Worm (Caenorhabditis elegans) whole organism, young adult: ENCODE measurements around the gene T10D4.1.
"Not testable (repeated sequence)": the region's sequence is repeated elsewhere in the genome, so short reads cannot be mapped to it uniquely, and the experiment has no call there.

Experiments used
- B0035.1 ChIP-seq: sonication (generic microtip); optimal IDR thresholded peaks from 2 replicates; lab custom pipeline; 2016; ENCODE audit warnings: missing genetic modification characterization, mild to moderate bottlenecking, missing compliant biosample characterization, missing genotype, missing genetic modification reagents
- C06A6.2 ChIP-seq: fragments of 200-800 bp; sonication (Bioruptor generic); conservative IDR thresholded peaks from 2 replicates; pipeline ENCODE4 v1.3.6; 2022; ENCODE audit warnings: missing genetic modification characterization, missing compliant biosample characterization
- F37B4.10 ChIP-seq: fragments of 200-800 bp; sonication (Bioruptor generic); IDR thresholded peaks from 2 replicates; pipeline ENCODE4 v1.3.6; 2022; ENCODE audit warnings: missing genetic modification characterization, missing compliant biosample characterization
- F39B2.1 ChIP-seq: fragments of 200-800 bp; sonication (Bioruptor generic); IDR thresholded peaks from 2 replicates; pipeline ENCODE4 v1.3.6; 2022; ENCODE audit warnings: missing genetic modification reagents, missing genetic modification characterization, missing compliant biosample characterization
- F49E8.2 ChIP-seq: sonication (generic microtip); optimal IDR thresholded peaks from 3 replicates; lab custom pipeline; 2017; ENCODE audit warnings: missing genetic modification characterization, mild to moderate bottlenecking, missing compliant biosample characterization, antibody characterized with exemption, moderate library complexity; ENCODE audit not compliant: insufficient read depth
- F55B11.4 ChIP-seq: sonication (generic microtip); optimal IDR thresholded peaks from 2 replicates; lab custom pipeline; 2016; ENCODE audit warnings: missing compliant biosample characterization, missing genetic modification characterization, borderline replicate concordance; ENCODE audit not compliant: insufficient read depth
- F57C9.4 ChIP-seq: sonication (generic microtip); optimal IDR thresholded peaks from 2 replicates; lab custom pipeline; 2017; ENCODE audit warnings: mild to moderate bottlenecking, missing genetic modification characterization, missing compliant biosample characterization
- T26A5.8 ChIP-seq: sonication (generic microtip); optimal IDR thresholded peaks from 2 replicates; lab custom pipeline; 2016; ENCODE audit warnings: missing genetic modification characterization, missing compliant biosample characterization
- Y53G8AR.9 ChIP-seq: fragments of 200-800 bp; sonication (Bioruptor generic); conservative IDR thresholded peaks from 2 replicates; pipeline ENCODE4 v1.3.6; 2022; ENCODE audit warnings: missing genetic modification reagents, missing genetic modification characterization, missing compliant biosample characterization
- Y56A3A.18 ChIP-seq: fragments of 200-800 bp; sonication (Bioruptor generic); IDR thresholded peaks from 2 replicates; pipeline ENCODE4 v1.3.6; 2022; ENCODE audit warnings: missing genetic modification reagents, missing genetic modification characterization, missing compliant biosample characterization
- ZK185.1 ChIP-seq: sonication (generic microtip); optimal IDR thresholded peaks from 2 replicates; lab custom pipeline; 2016; ENCODE audit warnings: mild to moderate bottlenecking, missing genetic modification characterization, missing compliant biosample characterization; ENCODE audit not compliant: poor library complexity, severe bottlenecking
- aptf-2 ChIP-seq: fragments of 200-800 bp; sonication (Bioruptor generic); conservative IDR thresholded peaks from 2 replicates; pipeline ENCODE4 v1.3.6; 2022; ENCODE audit warnings: missing genetic modification reagents, missing genetic modification characterization, missing compliant biosample characterization
- athp-1 ChIP-seq: sonication (generic microtip); optimal IDR thresholded peaks from 2 replicates; lab custom pipeline; 2017; ENCODE audit warnings: mild to moderate bottlenecking, missing genetic modification characterization, missing compliant biosample characterization
- attf-5 ChIP-seq: fragments of 200-800 bp; sonication (Bioruptor generic); optimal IDR thresholded peaks from 2 replicates; lab custom pipeline; 2018; ENCODE audit warnings: mild to moderate bottlenecking, missing genetic modification characterization, missing compliant biosample characterization
- bed-1 ChIP-seq: fragments of 200-800 bp; sonication (Bioruptor generic); IDR thresholded peaks from 2 replicates; pipeline ENCODE4 v1.3.6; 2022; ENCODE audit warnings: missing genetic modification reagents, missing genetic modification characterization, missing compliant biosample characterization
- cebp-1 ChIP-seq, 2 experiments: fragments of 200-800 bp in 1 of 2; sonication (Bioruptor generic) in 1 of 2; sonication (generic microtip) in 1 of 2; IDR thresholded peaks in 1 of 2; optimal IDR thresholded peaks in 1 of 2; 2 replicates each; pipeline versions ENCODE4 v1.3.6 to Lab custom; 2017 to 2022; ENCODE audit warnings: missing compliant biosample characterization in 2 of 2, missing genetic modification characterization in 2 of 2, mild to moderate bottlenecking in 1 of 2, missing genetic modification reagents in 1 of 2, moderate library complexity in 1 of 2
- ceh-100 ChIP-seq: fragments of 200-800 bp; sonication (Bioruptor generic); IDR thresholded peaks from 2 replicates; pipeline ENCODE4 v1.3.6; 2022; ENCODE audit warnings: missing genetic modification reagents, missing genetic modification characterization, missing compliant biosample characterization
- ceh-58 ChIP-seq: fragments of 200-800 bp; sonication (Bioruptor generic); IDR thresholded peaks from 2 replicates; pipeline ENCODE4 v1.3.6; 2022; ENCODE audit warnings: missing genetic modification characterization, missing compliant biosample characterization
- ceh-79 ChIP-seq: sonication (generic microtip); optimal IDR thresholded peaks from 2 replicates; lab custom pipeline; 2017; ENCODE audit warnings: mild to moderate bottlenecking, missing genetic modification characterization, missing compliant biosample characterization
- chd-7 ChIP-seq: sonication (generic microtip); optimal IDR thresholded peaks from 2 replicates; lab custom pipeline; 2016; ENCODE audit warnings: mild to moderate bottlenecking, missing genetic modification characterization, moderate library complexity, missing compliant biosample characterization
- dox-1 ChIP-seq: fragments of 200-800 bp; sonication (Bioruptor generic); IDR thresholded peaks from 2 replicates; pipeline ENCODE4 v1.3.6; 2022; ENCODE audit warnings: missing genetic modification reagents, missing genetic modification characterization, missing compliant biosample characterization
- fkh-3 ChIP-seq: sonication (generic microtip); optimal IDR thresholded peaks from 2 replicates; lab custom pipeline; 2016; ENCODE audit warnings: mild to moderate bottlenecking, missing genetic modification characterization, missing compliant biosample characterization
- him-1 ChIP-seq: sonication (generic microtip); optimal IDR thresholded peaks from 2 replicates; lab custom pipeline; 2016; ENCODE audit warnings: missing genotype, missing genetic modification reagents, missing genetic modification characterization, missing compliant biosample characterization
- hlh-12 ChIP-seq: sonication (generic microtip); optimal IDR thresholded peaks from 2 replicates; lab custom pipeline; 2016; ENCODE audit warnings: missing genetic modification characterization, missing compliant biosample characterization
- hmg-1.2 ChIP-seq: fragments of 200-800 bp; sonication (Bioruptor generic); IDR thresholded peaks from 2 replicates; pipeline ENCODE4 v1.3.6; 2022; ENCODE audit warnings: missing genetic modification reagents, missing genetic modification characterization, missing compliant biosample characterization
- lag-1 ChIP-seq: fragments of 200-800 bp; sonication (Bioruptor generic); IDR thresholded peaks from 2 replicates; pipeline ENCODE4 v1.3.6; 2022; ENCODE audit warnings: missing genetic modification reagents, missing genetic modification characterization, missing compliant biosample characterization
- let-526 ChIP-seq: fragments of 200-800 bp; sonication (Bioruptor generic); IDR thresholded peaks from 2 replicates; pipeline ENCODE4 v1.3.6; 2022; ENCODE audit warnings: missing genetic modification reagents, missing genetic modification characterization, missing compliant biosample characterization
- let-607 ChIP-seq, 2 experiments: fragments of 200-800 bp in 1 of 2; sonication (Bioruptor generic) in 1 of 2; sonication (generic microtip) in 1 of 2; optimal IDR thresholded peaks; 2 replicates each; lab custom pipeline; 2016 to 2018; ENCODE audit warnings: mild to moderate bottlenecking in 2 of 2, missing compliant biosample characterization in 2 of 2, missing genetic modification characterization in 2 of 2, moderate library complexity in 2 of 2, missing genotype in 1 of 2
- mel-28 ChIP-seq: sonication (generic microtip); optimal IDR thresholded peaks from 2 replicates; lab custom pipeline; 2016; ENCODE audit warnings: borderline replicate concordance, mild to moderate bottlenecking, missing genetic modification characterization, missing compliant biosample characterization
- mes-4 ChIP-seq: sonication (generic microtip); optimal IDR thresholded peaks from 2 replicates; lab custom pipeline; 2016; ENCODE audit warnings: missing genotype, missing genetic modification characterization, missing compliant biosample characterization
- nfya-1 ChIP-seq: sonication (generic microtip); optimal IDR thresholded peaks from 2 replicates; lab custom pipeline; 2017; ENCODE audit warnings: antibody characterized with exemption, missing compliant biosample characterization, missing genetic modification characterization, borderline replicate concordance; ENCODE audit not compliant: insufficient read depth
- nfya-2 ChIP-seq: fragments of 200-800 bp; sonication (Bioruptor generic); IDR thresholded peaks from 2 replicates; pipeline ENCODE4 v1.3.6; 2022; ENCODE audit warnings: missing genetic modification reagents, missing genetic modification characterization, missing compliant biosample characterization
- nhr-120 ChIP-seq: fragments of 200-800 bp; sonication (Bioruptor generic); IDR thresholded peaks from 2 replicates; pipeline ENCODE4 v1.3.6; 2022; ENCODE audit warnings: missing genetic modification characterization, missing compliant biosample characterization
- nhr-80 ChIP-seq: sonication (generic microtip); optimal IDR thresholded peaks from 2 replicates; lab custom pipeline; 2016; ENCODE audit warnings: missing genetic modification characterization, missing compliant biosample characterization
- nhr-90 ChIP-seq: sonication (generic microtip); optimal IDR thresholded peaks from 2 replicates; lab custom pipeline; 2016; ENCODE audit warnings: missing genotype, mild to moderate bottlenecking, missing genetic modification characterization, missing compliant biosample characterization
- snpc-1.1 ChIP-seq: sonication (generic microtip); optimal IDR thresholded peaks from 2 replicates; lab custom pipeline; 2017; ENCODE audit warnings: missing genetic modification characterization, mild to moderate bottlenecking, missing compliant biosample characterization, antibody characterized with exemption, moderate library complexity, missing genotype, missing genetic modification reagents; ENCODE audit not compliant: insufficient read depth
- snpc-1.3 ChIP-seq: sonication (generic microtip); optimal IDR thresholded peaks from 2 replicates; lab custom pipeline; 2017; ENCODE audit warnings: missing genetic modification characterization, mild to moderate bottlenecking, missing compliant biosample characterization, antibody characterized with exemption, moderate library complexity, missing genotype, missing genetic modification reagents; ENCODE audit not compliant: insufficient read depth
- sptf-2 ChIP-seq: fragments of 200-800 bp; sonication (Bioruptor generic); optimal IDR thresholded peaks from 2 replicates; lab custom pipeline; 2018; ENCODE audit warnings: mild to moderate bottlenecking, missing genetic modification characterization, missing compliant biosample characterization
- tbp1 ChIP-seq: fragments of 200-800 bp; sonication (Bioruptor generic); optimal IDR thresholded peaks from 2 replicates; lab custom pipeline; 2018; ENCODE audit warnings: mild to moderate bottlenecking, missing genetic modification characterization, missing compliant biosample characterization
- unc-130 ChIP-seq: sonication (generic microtip); optimal IDR thresholded peaks from 2 replicates; lab custom pipeline; 2016; ENCODE audit warnings: missing genetic modification reagents, missing genetic modification characterization, missing compliant biosample characterization
- xnd-1 ChIP-seq: sonication (generic microtip); optimal IDR thresholded peaks from 2 replicates; lab custom pipeline; 2016; ENCODE audit warnings: missing genotype, missing genetic modification reagents, missing genetic modification characterization, missing compliant biosample characterization
- ztf-28 ChIP-seq: fragments of 200-800 bp; sonication (Bioruptor generic); IDR thresholded peaks from 2 replicates; pipeline ENCODE4 v1.3.6; 2022; ENCODE audit warnings: missing genetic modification reagents, missing genetic modification characterization, missing compliant biosample characterization
- ztf-3 ChIP-seq: fragments of 200-800 bp; sonication (Bioruptor generic); optimal IDR thresholded peaks from 2 replicates; lab custom pipeline; 2018; ENCODE audit warnings: mild to moderate bottlenecking, missing genetic modification characterization, missing compliant biosample characterization

Gene T10D4.1

ce11 chrII:3123206-3123605 is 26.7 kb upstream of the T10D4.1 start, which contains the start of gene srh-71:
srh-71 (plus strand) TSS chrII:3123506.
- TF ChIP-seq nfya-1 (tag; lab: Kevin White, UChicago) (no peak), ceh-58 (no peak), Y53G8AR.9 (GFP tag; lab: Robert Waterston, UW) (no peak), unc-130 (GFP tag; lab: Kevin White, UChicago) (no peak), snpc-1.1 (tag; lab: Kevin White, UChicago) (no peak), C06A6.2 (GFP tag; lab: Robert Waterston, UW) (no peak), sptf-2 (GFP tag; lab: Kevin White, UChicago) (no peak)

ce11 chrII:3126341-3126740 is 23.6 kb upstream of the T10D4.1 start, which contains the start of gene ins-19:
ins-19 (minus strand) TSS chrII:3126441.
- TF ChIP-seq ztf-28 = no peak
- TF ChIP-seq fkh-3 (tag; lab: Kevin White, UChicago) = no peak
- no peak for TF ChIP-seq let-607 (tag; optimal IDR thresholded peaks at IDR 0.05; lab: Kevin White, UChicago)
- TF ChIP-seq bed-1 = no peak
- no peak for TF ChIP-seq unc-130 (GFP tag; lab: Kevin White, UChicago)
- TF ChIP-seq F49E8.2 (tag; lab: Kevin White, UChicago) = no peak
- TF ChIP-seq B0035.1 (tag; lab: Kevin White, UChicago) = no peak
- no peak for TF ChIP-seq ceh-100 (GFP tag; lab: Robert Waterston, UW)
- TF ChIP-seq nhr-90 (tag; lab: Kevin White, UChicago) = no peak
- TF ChIP-seq F57C9.4 (tag; lab: Kevin White, UChicago) = no peak
- no peak for TF ChIP-seq let-526 (GFP tag; lab: Robert Waterston, UW)
- TF ChIP-seq tbp1 (GFP tag; lab: Kevin White, UChicago) = no peak
- no peak for TF ChIP-seq F39B2.1 (GFP tag; lab: Robert Waterston, UW)
- no peak for TF ChIP-seq ceh-79 (tag; lab: Kevin White, UChicago)
- no peak for TF ChIP-seq lag-1

- not testable (repeated sequence) for TF ChIP-seq chd-7 (tag; lab: Kevin White, UChicago); Y56A3A.18; athp-1
These were observed 23.2 kb upstream of the T10D4.1 start, which contains the start of gene ins-31 for ce11 chrII:3126741-3127140. ins-31 (plus strand) TSS chrII:3127041.

ce11 chrII:3129007-3129406 is 20.9 kb upstream of the T10D4.1 start, which contains the start of gene chil-24:
chil-24 (plus strand) TSS chrII:3129162.
- TF ChIP-seq xnd-1 (no peak), B0035.1 (tag; lab: Kevin White, UChicago) (no peak), dox-1 (GFP tag; lab: Robert Waterston, UW) (no peak), snpc-1.1 (tag; lab: Kevin White, UChicago) (no peak), T26A5.8 (tag; lab: Kevin White, UChicago) (no peak), hlh-12 (tag; lab: Kevin White, UChicago) (no peak), ztf-28 (no peak), F55B11.4 (no peak), attf-5 (GFP tag; lab: Kevin White, UChicago) (peak; percentile 35), nhr-120 (GFP tag; lab: Robert Waterston, UW) (no peak), ZK185.1 (tag; lab: Kevin White, UChicago) (no peak), snpc-1.3 (tag; lab: Kevin White, UChicago) (no peak), him-1 (tag; lab: Kevin White, UChicago) (no peak), cebp-1 (GFP tag; IDR thresholded peaks at IDR 0.05; lab: Robert Waterston, UW) (no peak), cebp-1 (tag; optimal IDR thresholded peaks at IDR 0.05; lab: Kevin White, UChicago) (peak; percentile 78), aptf-2 (GFP tag; lab: Robert Waterston, UW) (no peak), nhr-80 (tag; lab: Kevin White, UChicago) (no peak), ztf-3 (GFP tag; lab: Kevin White, UChicago) (no peak), F37B4.10 (GFP tag; lab: Robert Waterston, UW) (no peak), mes-4 (no peak), hmg-1.2 (peak; percentile 96), nfya-2 (no peak), mel-28 (tag; lab: Kevin White, UChicago) (no peak)
